Fruit fly (Drosophila melanogaster) whole organism, embryonic: ENCODE data around the gene Mf.

ENCODE experiments used
- C15 ChIP-seq: fragments of 200-800 bp; sonication (Bioruptor generic); IDR thresholded peaks from 3 replicates; pipeline ENCODE4 v1.3.6; 2022; ENCODE audit warnings: missing biosample characterization, missing genetic modification characterization
- CG10274 ChIP-seq: fragments of 200-800 bp; sonication (Bioruptor generic); optimal IDR thresholded peaks from 3 replicates; lab custom pipeline; 2017; ENCODE audit warnings: missing biosample characterization, mild to moderate bottlenecking, missing genetic modification characterization
- CG10366 ChIP-seq: fragments of 200-800 bp; sonication (Bioruptor generic); IDR thresholded peaks from 2 replicates; pipeline ENCODE4 v1.3.6; 2022; ENCODE audit warnings: missing biosample characterization, missing genetic modification characterization
- CG10979 ChIP-seq: fragments of 200-800 bp; sonication (Bioruptor generic); optimal IDR thresholded peaks from 2 replicates; lab custom pipeline; 2018; ENCODE audit warnings: missing biosample characterization, mild to moderate bottlenecking, missing genetic modification characterization, moderate library complexity
- CG12236 ChIP-seq: fragments of 200-800 bp; sonication (Bioruptor generic); optimal IDR thresholded peaks from 2 replicates; lab custom pipeline; 2016; ENCODE audit warnings: missing biosample characterization, missing genetic modification characterization
- CG14965 ChIP-seq: fragments of 200-800 bp; sonication (Bioruptor generic); optimal IDR thresholded peaks from 2 replicates; lab custom pipeline; 2016; ENCODE audit warnings: missing biosample characterization, missing genetic modification characterization, borderline replicate concordance
- CG17568 ChIP-seq: fragments of 200-800 bp; sonication (Bioruptor generic); optimal IDR thresholded peaks from 2 replicates; lab custom pipeline; 2018; ENCODE audit warnings: missing biosample characterization, mild to moderate bottlenecking, missing genetic modification characterization, moderate library complexity
- CG18476 ChIP-seq: fragments of 200-800 bp; sonication (Bioruptor generic); optimal IDR thresholded peaks from 2 replicates; lab custom pipeline; 2016; ENCODE audit warnings: missing biosample characterization, mild to moderate bottlenecking, missing genetic modification characterization
- CG30403 ChIP-seq: fragments of 200-800 bp; sonication (Bioruptor generic); optimal IDR thresholded peaks from 3 replicates; lab custom pipeline; 2016; ENCODE audit warnings: missing biosample characterization, missing genetic modification characterization
- CG4617 ChIP-seq: fragments of 200-800 bp; sonication (Bioruptor generic); optimal IDR thresholded peaks from 3 replicates; lab custom pipeline; 2016; ENCODE audit warnings: missing biosample characterization, missing genetic modification characterization, borderline replicate concordance
- CG7786 ChIP-seq: fragments of 200-800 bp; sonication (Bioruptor generic); optimal IDR thresholded peaks from 2 replicates; lab custom pipeline; 2016; ENCODE audit warnings: missing biosample characterization, missing genetic modification characterization
- CG8290 ChIP-seq, 3 experiments: fragments of 200-800 bp; sonication (Bioruptor generic); optimal IDR thresholded peaks; 2 replicates each; lab custom pipeline; 2016 to 2019; ENCODE audit warnings: missing biosample characterization in 3 of 3, missing genetic modification characterization in 3 of 3, mild to moderate bottlenecking in 2 of 3, moderate library complexity in 1 of 3
- CG8765 ChIP-seq: fragments of 200-800 bp; sonication (Bioruptor generic); IDR thresholded peaks from 2 replicates; pipeline ENCODE4 v1.3.6; 2022; ENCODE audit warnings: missing biosample characterization, missing genetic modification characterization
- CG9817 ChIP-seq: fragments of 200-800 bp; sonication (Bioruptor generic); optimal IDR thresholded peaks from 2 replicates; lab custom pipeline; 2018; ENCODE audit warnings: missing biosample characterization, mild to moderate bottlenecking, missing genetic modification characterization, moderate library complexity
- CrebB ChIP-seq: fragments of 200-800 bp; sonication (Bioruptor generic); optimal IDR thresholded peaks from 3 replicates; lab custom pipeline; 2018; ENCODE audit warnings: missing biosample characterization, mild to moderate bottlenecking, missing genetic modification characterization
- D ChIP-seq, 2 experiments: fragments of 200-800 bp in 1 of 2; fragments of >200 bp in 1 of 2; sonication (Bioruptor generic) in 1 of 2; optimal IDR thresholded peaks; 2 replicates in 1 of 2; 3 replicates in 1 of 2; lab custom pipeline; 2017; ENCODE audit warnings: mild to moderate bottlenecking in 1 of 2, missing biosample characterization in 1 of 2, missing genetic modification characterization in 1 of 2, missing genetic modification reagents in 1 of 2
- D19B ChIP-seq: fragments of 200-800 bp; sonication (Bioruptor generic); optimal IDR thresholded peaks from 2 replicates; lab custom pipeline; 2017; ENCODE audit warnings: missing biosample characterization, mild to moderate bottlenecking, missing genetic modification characterization
- Ets97D ChIP-seq: fragments of 200-800 bp; sonication (Bioruptor generic); optimal IDR thresholded peaks from 3 replicates; lab custom pipeline; 2016; ENCODE audit warnings: missing biosample characterization, missing genetic modification characterization
- HHEX ChIP-seq: fragments of 200-800 bp; sonication (Bioruptor generic); optimal IDR thresholded peaks from 3 replicates; lab custom pipeline; 2017; ENCODE audit warnings: missing biosample characterization, mild to moderate bottlenecking, missing genetic modification characterization, missing genetic modification reagents
- HLH3B ChIP-seq: fragments of 200-800 bp; sonication (Bioruptor generic); IDR thresholded peaks from 2 replicates; pipeline ENCODE4 v1.3.6; 2022; ENCODE audit warnings: missing biosample characterization, missing genetic modification characterization
- HLH54F ChIP-seq: fragments of 200-800 bp; sonication (Bioruptor generic); optimal IDR thresholded peaks from 3 replicates; lab custom pipeline; 2016; ENCODE audit warnings: missing biosample characterization, missing genetic modification characterization
- MBD-R2 ChIP-seq: fragments of 200-800 bp; sonication (Bioruptor generic); IDR thresholded peaks from 2 replicates; pipeline ENCODE4 v1.3.6; 2022; ENCODE audit warnings: missing biosample characterization, missing genetic modification characterization
- Nf-YB ChIP-seq: fragments of 200-800 bp; sonication (Bioruptor generic); optimal IDR thresholded peaks from 3 replicates; lab custom pipeline; 2019; ENCODE audit warnings: missing biosample characterization, mild to moderate bottlenecking, missing genetic modification characterization, moderate library complexity
- Sry-β ChIP-seq: fragments of 200-800 bp; sonication (Bioruptor generic); optimal IDR thresholded peaks from 2 replicates; lab custom pipeline; 2018; ENCODE audit warnings: missing biosample characterization, mild to moderate bottlenecking, missing genetic modification characterization, moderate library complexity
- Vsx1 ChIP-seq: fragments of 200-800 bp; sonication (Bioruptor generic); optimal IDR thresholded peaks from 2 replicates; lab custom pipeline; 2017; ENCODE audit warnings: missing biosample characterization, mild to moderate bottlenecking, missing genetic modification characterization, missing genetic modification reagents
- Xbp1 ChIP-seq: fragments of 200-800 bp; sonication (Bioruptor generic); optimal IDR thresholded peaks from 3 replicates; lab custom pipeline; 2016; ENCODE audit warnings: missing biosample characterization, mild to moderate bottlenecking, missing genetic modification characterization
- Xrp1 ChIP-seq: fragments of 200-800 bp; sonication (Bioruptor generic); IDR thresholded peaks from 2 replicates; pipeline ENCODE4 v1.3.6; 2022; ENCODE audit warnings: missing biosample characterization, missing genetic modification characterization
- ase ChIP-seq: fragments of 200-800 bp; sonication (Bioruptor generic); IDR thresholded peaks from 3 replicates; pipeline ENCODE4 v1.3.6; 2022; ENCODE audit warnings: missing biosample characterization, missing genetic modification characterization
- cg ChIP-seq: fragments of 200-800 bp; sonication (Bioruptor generic); optimal IDR thresholded peaks from 3 replicates; lab custom pipeline; 2019; ENCODE audit warnings: missing biosample characterization, mild to moderate bottlenecking, missing genetic modification characterization, moderate library complexity
- ci ChIP-seq: fragments of 200-800 bp; sonication (Bioruptor generic); IDR thresholded peaks from 3 replicates; pipeline ENCODE4 v1.3.6; 2022; ENCODE audit warnings: missing biosample characterization, missing genetic modification characterization
- dmrt11E ChIP-seq: fragments of 200-800 bp; sonication (Bioruptor generic); optimal IDR thresholded peaks from 3 replicates; lab custom pipeline; 2018; ENCODE audit warnings: missing biosample characterization, mild to moderate bottlenecking, missing genetic modification characterization, moderate library complexity
- fd102C ChIP-seq: fragments of 200-800 bp; sonication (Bioruptor generic); optimal IDR thresholded peaks from 2 replicates; lab custom pipeline; 2018; ENCODE audit warnings: missing biosample characterization, mild to moderate bottlenecking, missing genetic modification characterization, moderate library complexity
- fd96Cb ChIP-seq: fragments of 200-800 bp; sonication (Bioruptor generic); optimal IDR thresholded peaks from 2 replicates; lab custom pipeline; 2018; ENCODE audit warnings: missing biosample characterization, mild to moderate bottlenecking, missing genetic modification characterization, moderate library complexity
- gce ChIP-seq: fragments of 200-800 bp; sonication (Bioruptor generic); IDR thresholded peaks from 3 replicates; pipeline ENCODE4 v1.3.6; 2022; ENCODE audit warnings: missing biosample characterization, missing genetic modification characterization
- gem ChIP-seq: fragments of 200-800 bp; sonication (Bioruptor generic); optimal IDR thresholded peaks from 2 replicates; lab custom pipeline; 2019; ENCODE audit warnings: missing biosample characterization, mild to moderate bottlenecking, missing genetic modification characterization, moderate library complexity
- gfzf ChIP-seq: fragments of 200-800 bp; sonication (Bioruptor generic); optimal IDR thresholded peaks from 2 replicates; lab custom pipeline; 2016; ENCODE audit warnings: missing biosample characterization, mild to moderate bottlenecking, missing genetic modification characterization, moderate library complexity
- grau ChIP-seq: fragments of 200-800 bp; optimal IDR thresholded peaks from 3 replicates; lab custom pipeline; 2019; ENCODE audit warnings: missing biosample characterization, mild to moderate bottlenecking, missing genetic modification characterization, moderate library complexity
- ham ChIP-seq: fragments of 200-800 bp; sonication (Bioruptor generic); IDR thresholded peaks from 2 replicates; pipeline ENCODE4 v1.3.6; 2022; ENCODE audit warnings: missing biosample characterization, missing genetic modification characterization
- inv ChIP-seq: fragments of 200-800 bp; sonication (Bioruptor generic); IDR thresholded peaks from 2 replicates; pipeline ENCODE4 v1.3.6; 2022; ENCODE audit warnings: missing biosample characterization, missing genetic modification characterization; ENCODE audit not compliant: partially characterized antibody
- jigr1 ChIP-seq: fragments of 200-800 bp; sonication (Bioruptor generic); IDR thresholded peaks from 3 replicates; pipeline ENCODE4 v1.3.6; 2022; ENCODE audit warnings: missing biosample characterization, missing genetic modification characterization
- lov ChIP-seq, 2 experiments: fragments of 200-800 bp in 1 of 2; fragments of >200 bp in 1 of 2; sonication (Bioruptor generic) in 1 of 2; IDR thresholded peaks in 1 of 2; optimal IDR thresholded peaks in 1 of 2; 2 replicates in 1 of 2; 3 replicates in 1 of 2; pipeline versions ENCODE4 v1.3.6 to Lab custom; 2017 to 2022; ENCODE audit warnings: missing biosample characterization in 1 of 2, missing genetic modification characterization in 1 of 2
- nerfin-2 ChIP-seq: fragments of 200-800 bp; sonication (Bioruptor generic); IDR thresholded peaks from 2 replicates; pipeline ENCODE4 v1.3.6; 2022; ENCODE audit warnings: missing biosample characterization, missing genetic modification characterization; ENCODE audit not compliant: partially characterized antibody
- pb ChIP-seq: fragments of 200-800 bp; sonication (Bioruptor generic); optimal IDR thresholded peaks from 3 replicates; lab custom pipeline; 2016; ENCODE audit warnings: missing biosample characterization, missing genetic modification characterization
- sima ChIP-seq: fragments of 200-800 bp; sonication (Bioruptor generic); optimal IDR thresholded peaks from 2 replicates; lab custom pipeline; 2016; ENCODE audit warnings: missing biosample characterization, missing genetic modification characterization
- sug ChIP-seq: fragments of 200-800 bp; optimal IDR thresholded peaks from 2 replicates; lab custom pipeline; 2019; ENCODE audit warnings: missing biosample characterization, mild to moderate bottlenecking, missing genetic modification characterization, moderate library complexity
- tio ChIP-seq: fragments of 200-800 bp; sonication (Bioruptor generic); optimal IDR thresholded peaks from 2 replicates; lab custom pipeline; 2017; ENCODE audit warnings: missing biosample characterization, missing genetic modification characterization, inconsistent platforms
- tx ChIP-seq: fragments of 200-800 bp; sonication (Bioruptor generic); optimal IDR thresholded peaks from 2 replicates; lab custom pipeline; 2016; ENCODE audit warnings: missing biosample characterization, missing genetic modification characterization

The Mf gene

DNA sequence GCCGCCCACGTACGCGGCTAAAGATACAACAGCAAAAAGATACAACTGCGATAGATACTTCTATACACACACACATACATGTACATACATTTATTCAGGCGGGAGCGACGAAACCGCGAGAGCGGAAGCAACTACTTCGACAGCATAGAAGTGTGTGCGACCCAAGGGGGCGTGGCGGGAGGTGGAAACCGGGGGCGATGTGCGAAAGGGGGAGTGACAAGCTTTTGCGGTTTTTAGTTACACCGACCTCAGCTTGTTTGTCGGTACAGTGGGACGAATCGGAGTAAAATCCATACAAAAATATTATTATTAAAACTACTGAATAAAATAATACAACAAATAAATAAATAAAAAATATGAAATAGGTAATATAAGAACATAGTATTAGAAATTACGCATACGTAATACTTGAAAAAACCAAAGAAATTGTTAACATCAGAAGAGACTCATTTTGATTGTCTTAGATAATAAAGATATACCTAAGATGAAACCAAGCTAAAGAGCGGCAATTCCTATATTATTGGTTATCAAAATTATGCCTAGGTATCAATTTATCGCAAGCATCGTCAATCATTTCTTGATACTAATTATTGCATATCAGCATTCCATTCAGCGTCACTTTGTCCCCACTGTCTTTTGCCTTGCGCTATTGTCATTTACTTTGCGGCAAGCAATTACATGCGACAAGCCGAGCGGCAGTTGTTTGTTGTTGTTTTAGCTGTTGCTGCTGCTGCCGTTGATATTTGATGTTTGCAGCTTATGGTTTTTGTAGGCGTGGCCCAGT, 52.5 kb downstream of the Mf start (continued):
- TF ChIP-seq ci (GFP tag; lab: Robert Waterston, UW): peak; percentile 58; the same call in 1 of the 3 replicates
- 0 out of 3 replicates have a peak, but pooled peaks have one; percentile 4 for TF ChIP-seq ase (GFP tag; lab: Robert Waterston, UW)
- peak; percentile 1 for TF ChIP-seq Vsx1 (GFP tag; lab: Kevin White, UChicago)
- no peak for TF ChIP-seq CG10366 (GFP tag; lab: Robert Waterston, UW)
- TF ChIP-seq CG30403 (GFP tag; lab: Kevin White, UChicago): peak; percentile 28
- TF ChIP-seq Ets97D: no peak
- TF ChIP-seq HLH54F: no peak
- TF ChIP-seq HHEX (GFP tag; lab: Kevin White, UChicago): peak; percentile 41
- no peak for TF ChIP-seq gce (GFP tag; lab: Robert Waterston, UW)
- TF ChIP-seq inv (GFP tag; lab: Robert Waterston, UW): no peak
- peak; percentile 22; the same call in 1 of the 2 replicates for TF ChIP-seq Xrp1 (GFP tag; lab: Robert Waterston, UW)
- TF ChIP-seq Nf-YB: peak; percentile 8
- peak; percentile 25 for TF ChIP-seq CG10979
- peak; percentile 72 for TF ChIP-seq gem (tag; lab: Kevin White, UChicago)
- no peak for TF ChIP-seq jigr1 (GFP tag; lab: Robert Waterston, UW)
- TF ChIP-seq pb (GFP tag; lab: Kevin White, UChicago): no peak
- no peak for TF ChIP-seq Sry-β (GFP tag; lab: Kevin White, UChicago)
- TF ChIP-seq cg (GFP tag; lab: Kevin White, UChicago): peak; percentile 54
- no peak for TF ChIP-seq dmrt11E
- TF ChIP-seq gfzf (GFP tag; lab: Kevin White, UChicago): no peak
- peak; percentile 24 for TF ChIP-seq tio (GFP tag; lab: Kevin White, UChicago)
- TF ChIP-seq CG4617 (GFP tag; lab: Kevin White, UChicago): no peak
- TF ChIP-seq D19B (GFP tag; lab: Kevin White, UChicago): no peak
- no peak for TF ChIP-seq CG8290 (GFP tag; optimal IDR thresholded peaks at IDR 0.05; lab: Kevin White, UChicago)
- TF ChIP-seq CG8290 (tag; optimal IDR thresholded peaks at IDR 0.05; lab: Kevin White, UChicago): peak in 1 of 2 experiments; percentile 10
- TF ChIP-seq fd96Cb: peak; percentile 32
- no peak for TF ChIP-seq HLH3B (GFP tag; lab: Robert Waterston, UW)
- TF ChIP-seq tx (GFP tag; lab: Kevin White, UChicago): no peak
- no peak for TF ChIP-seq CG17568 (GFP tag; lab: Kevin White, UChicago)
- TF ChIP-seq CG10274 (GFP tag; lab: Kevin White, UChicago): no peak
- TF ChIP-seq nerfin-2: no peak
- no peak for TF ChIP-seq lov (optimal IDR thresholded peaks at IDR 0.05; lab: Kevin White, UChicago)
- peak; percentile 43; the same call in 1 of the 3 replicates for TF ChIP-seq lov (GFP tag; IDR thresholded peaks at IDR 0.05; lab: Robert Waterston, UW)
- no peak for TF ChIP-seq CG18476 (GFP tag; lab: Kevin White, UChicago)
- TF ChIP-seq sima (GFP tag; lab: Kevin White, UChicago): no peak
- peak; percentile 18 for TF ChIP-seq CG9817 (tag; lab: Kevin White, UChicago)
- peak; percentile 35 for TF ChIP-seq Xbp1 (GFP tag; lab: Kevin White, UChicago)
- TF ChIP-seq fd102C (GFP tag; lab: Kevin White, UChicago): no peak
- no peak for TF ChIP-seq CG8765 (GFP tag; lab: Robert Waterston, UW)
- no peak for TF ChIP-seq C15 (GFP tag; lab: Robert Waterston, UW)
- no peak for TF ChIP-seq MBD-R2
- TF ChIP-seq CG7786: no peak
- TF ChIP-seq sug: no peak
- no peak for TF ChIP-seq CrebB (tag; lab: Kevin White, UChicago)
- TF ChIP-seq ham (GFP tag; lab: Robert Waterston, UW): no peak
- TF ChIP-seq grau (tag; lab: Kevin White, UChicago): peak; percentile 65
- TF ChIP-seq CG14965 (GFP tag; lab: Kevin White, UChicago): no peak
- TF ChIP-seq CG12236 (GFP tag; lab: Kevin White, UChicago): no peak
- TF ChIP-seq D (optimal IDR thresholded peaks at IDR 0.05; lab: Kevin White, UChicago): no peak
- peak; percentile 35 for TF ChIP-seq D (GFP tag; optimal IDR thresholded peaks at IDR 0.05; lab: Kevin White, UChicago)
